Worm (Caenorhabditis elegans) whole organism, late embryonic: ENCODE measurements around the gene F33A8.4.

Experiments
- ama-1 ChIP-seq: fragments of 150-350 bp; optimal IDR thresholded peaks from 2 replicates; lab custom pipeline; 2014
- ceh-45 ChIP-seq: fragments of 200-800 bp; sonication (Bioruptor generic); IDR thresholded peaks from 2 replicates; pipeline ENCODE4 v1.3.6; 2022; ENCODE audit warnings: missing genetic modification reagents, missing genetic modification characterization, missing compliant biosample characterization
- dve-1 ChIP-seq: sonication (generic microtip); optimal IDR thresholded peaks from 2 replicates; lab custom pipeline; 2017; ENCODE audit warnings: antibody characterized with exemption, mild to moderate bottlenecking, missing genetic modification characterization, missing compliant biosample characterization
- elt-2 ChIP-seq: sonication (generic microtip); optimal IDR thresholded peaks from 2 replicates; lab custom pipeline; 2016; ENCODE audit warnings: missing genetic modification reagents, missing genetic modification characterization, missing compliant biosample characterization
- fax-1 ChIP-seq: sonication (generic microtip); optimal IDR thresholded peaks from 2 replicates; lab custom pipeline; 2016; ENCODE audit warnings: missing genotype, missing genetic modification characterization, missing compliant biosample characterization
- fkh-10 ChIP-seq: fragments of 150-350 bp; optimal IDR thresholded peaks from 2 replicates; lab custom pipeline; 2014; ENCODE audit warnings: missing biosample characterization, missing genetic modification reagents, missing genetic modification characterization
- gmeb-2 ChIP-seq: sonication (generic microtip); optimal IDR thresholded peaks from 2 replicates; lab custom pipeline; 2016; ENCODE audit warnings: missing genetic modification characterization, inconsistent platforms, missing compliant biosample characterization
- hlh-8 ChIP-seq: sonication (generic microtip); optimal IDR thresholded peaks from 2 replicates; lab custom pipeline; 2016; ENCODE audit warnings: missing genotype, missing genetic modification characterization, missing compliant biosample characterization
- lin-11 ChIP-seq: fragments of 200-800 bp; sonication (Bioruptor generic); optimal IDR thresholded peaks from 2 replicates; lab custom pipeline; 2018; ENCODE audit warnings: mild to moderate bottlenecking, missing genetic modification characterization, missing compliant biosample characterization
- pha-4 ChIP-seq: fragments of 150-350 bp; optimal IDR thresholded peaks from 2 replicates; lab custom pipeline; 2018; ENCODE audit warnings: missing biosample characterization, missing genetic modification reagents, missing genetic modification characterization
- rnt-1 ChIP-seq: sonication (generic microtip); optimal IDR thresholded peaks from 2 replicates; lab custom pipeline; 2016; ENCODE audit warnings: missing genetic modification characterization, missing compliant biosample characterization
- sdc-2 ChIP-seq: sonication (generic microtip); optimal IDR thresholded peaks from 2 replicates; lab custom pipeline; 2016; ENCODE audit warnings: missing genotype, missing genetic modification characterization, missing compliant biosample characterization
- unc-3 ChIP-seq, 2 experiments: fragments of 200-800 bp in 1 of 2; sonication (Bioruptor generic) in 1 of 2; sonication (generic microtip) in 1 of 2; conservative IDR thresholded peaks in 1 of 2; optimal IDR thresholded peaks in 1 of 2; 2 replicates each; pipeline versions ENCODE4 v1.3.6 to Lab custom; 2016 to 2022; ENCODE audit warnings: missing compliant biosample characterization in 2 of 2, missing genetic modification characterization in 2 of 2, missing genetic modification reagents in 1 of 2

DNA sequence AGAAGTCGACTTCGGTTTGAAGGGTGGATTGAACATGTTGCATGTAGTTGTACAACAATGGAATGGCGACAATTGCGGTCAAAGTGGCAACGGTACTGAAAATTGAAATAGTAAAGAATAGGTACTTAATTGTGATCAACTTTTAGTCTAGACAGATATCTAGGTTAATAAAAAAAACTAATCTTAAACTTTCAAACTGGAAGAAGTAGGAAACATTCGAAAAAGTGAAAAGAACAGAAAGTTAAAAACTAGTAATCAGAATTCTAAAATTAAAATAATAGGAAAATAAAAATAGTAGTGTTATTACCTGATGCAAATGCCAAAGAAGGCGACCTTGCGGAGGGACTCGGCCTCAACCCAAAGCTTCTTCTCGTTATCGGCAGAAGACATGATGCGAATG lies 32.4 kb downstream of the F33A8.4 start:
- TF ChIP-seq pha-4 (tag; lab: Kevin White, UChicago) (no peak), fax-1 (tag; lab: Kevin White, UChicago) (no peak), sdc-2 (tag; lab: Kevin White, UChicago) (no peak), ceh-45 (GFP tag; lab: Robert Waterston, UW) (no peak), ama-1 (lab: Kevin White, UChicago) (no peak), gmeb-2 (tag; lab: Kevin White, UChicago) (no peak), rnt-1 (tag; lab: Kevin White, UChicago) (no peak), elt-2 (tag; lab: Kevin White, UChicago) (no peak), lin-11 (no peak), hlh-8 (tag; lab: Kevin White, UChicago) (no peak), dve-1 (tag; lab: Kevin White, UChicago) (no peak), unc-3 (GFP tag; conservative IDR thresholded peaks at IDR 0.05; lab: Robert Waterston, UW) (no peak), unc-3 (tag; optimal IDR thresholded peaks at IDR 0.05; lab: Kevin White, UChicago) (no peak), fkh-10 (GFP tag; lab: Kevin White, UChicago) (no peak)
